Worm (Caenorhabditis elegans): ENCODE results near the gene F18A11.3.

- TF ChIP-seq ref-1 (GFP tag; conservative IDR thresholded peaks at IDR 0.05) (no peak), T22C8.4 (GFP tag; IDR thresholded peaks at IDR 0.05) (no peak), flt-1 (GFP tag; IDR thresholded peaks at IDR 0.05) (no peak), cog-1 (tag; optimal IDR thresholded peaks at IDR 0.05) (no peak), klf-2 (GFP tag; conservative IDR thresholded peaks at IDR 0.05) (no peak), ztf-23 (GFP tag; IDR thresholded peaks at IDR 0.05) (no peak), med-1 (GFP tag; optimal IDR thresholded peaks at IDR 0.05; ENCODE audit: insufficient read depth) (no peak), tab-1 (GFP tag; IDR thresholded peaks at IDR 0.05) (no peak)
Observed at ce11 chrII:13000753-13001152, 35.9 kb downstream of the F18A11.3 start, which contains the start of gene Y38F1A.8.

Measured in whole organism, midembryonic.